Worm (Caenorhabditis elegans) whole organism, young adult: ENCODE measurements around the gene emb-9.

ENCODE experiments used
- B0019.2 ChIP-seq: fragments of 200-800 bp; sonication (Bioruptor generic); conservative IDR thresholded peaks from 2 replicates; pipeline ENCODE4 v1.3.6; 2022; ENCODE audit warnings: missing genetic modification reagents, missing genetic modification characterization, missing compliant biosample characterization
- F33H1.4 ChIP-seq: fragments of 200-800 bp; sonication (Bioruptor generic); IDR thresholded peaks from 2 replicates; pipeline ENCODE4 v1.3.6; 2022; ENCODE audit warnings: missing genetic modification reagents, missing genetic modification characterization, missing compliant biosample characterization
- F39B2.1 ChIP-seq: fragments of 200-800 bp; sonication (Bioruptor generic); IDR thresholded peaks from 2 replicates; pipeline ENCODE4 v1.3.6; 2022; ENCODE audit warnings: missing genetic modification reagents, missing genetic modification characterization, missing compliant biosample characterization
- F52B5.7 ChIP-seq: sonication (generic microtip); optimal IDR thresholded peaks from 2 replicates; lab custom pipeline; 2016; ENCODE audit warnings: mild to moderate bottlenecking, missing genetic modification characterization, missing compliant biosample characterization
- F57A8.1 ChIP-seq: fragments of 200-800 bp; sonication (Bioruptor generic); optimal IDR thresholded peaks from 2 replicates; lab custom pipeline; 2018; ENCODE audit warnings: mild to moderate bottlenecking, missing genetic modification characterization, moderate library complexity, missing compliant biosample characterization
- Y53F4B.3 ChIP-seq: fragments of 200-800 bp; sonication (Bioruptor generic); IDR thresholded peaks from 2 replicates; pipeline ENCODE4 v1.3.6; 2022; ENCODE audit warnings: missing genetic modification reagents, missing genetic modification characterization, missing compliant biosample characterization
- Y56A3A.18 ChIP-seq: fragments of 200-800 bp; sonication (Bioruptor generic); IDR thresholded peaks from 2 replicates; pipeline ENCODE4 v1.3.6; 2022; ENCODE audit warnings: missing genetic modification reagents, missing genetic modification characterization, missing compliant biosample characterization
- aptf-3 ChIP-seq: fragments of 200-800 bp; sonication (Bioruptor generic); IDR thresholded peaks from 2 replicates; pipeline ENCODE4 v1.3.6; 2022; ENCODE audit warnings: missing genetic modification characterization, missing compliant biosample characterization
- bed-1 ChIP-seq: fragments of 200-800 bp; sonication (Bioruptor generic); IDR thresholded peaks from 2 replicates; pipeline ENCODE4 v1.3.6; 2022; ENCODE audit warnings: missing genetic modification reagents, missing genetic modification characterization, missing compliant biosample characterization
- ccch-3 ChIP-seq: fragments of 200-800 bp; sonication (Bioruptor generic); optimal IDR thresholded peaks from 2 replicates; lab custom pipeline; 2018; ENCODE audit warnings: mild to moderate bottlenecking, missing genetic modification characterization, missing compliant biosample characterization
- cebp-1 ChIP-seq, 2 experiments: fragments of 200-800 bp in 1 of 2; sonication (Bioruptor generic) in 1 of 2; sonication (generic microtip) in 1 of 2; IDR thresholded peaks in 1 of 2; optimal IDR thresholded peaks in 1 of 2; 2 replicates each; pipeline versions ENCODE4 v1.3.6 to Lab custom; 2017 to 2022; ENCODE audit warnings: missing compliant biosample characterization in 2 of 2, missing genetic modification characterization in 2 of 2, mild to moderate bottlenecking in 1 of 2, missing genetic modification reagents in 1 of 2, moderate library complexity in 1 of 2
- chd-7 ChIP-seq: sonication (generic microtip); optimal IDR thresholded peaks from 2 replicates; lab custom pipeline; 2016; ENCODE audit warnings: mild to moderate bottlenecking, missing genetic modification characterization, moderate library complexity, missing compliant biosample characterization
- dox-1 ChIP-seq: fragments of 200-800 bp; sonication (Bioruptor generic); IDR thresholded peaks from 2 replicates; pipeline ENCODE4 v1.3.6; 2022; ENCODE audit warnings: missing genetic modification reagents, missing genetic modification characterization, missing compliant biosample characterization
- gei-17 ChIP-seq: fragments of 200-800 bp; sonication (Bioruptor generic); optimal IDR thresholded peaks from 2 replicates; lab custom pipeline; 2018; ENCODE audit warnings: mild to moderate bottlenecking, missing genetic modification characterization, missing compliant biosample characterization
- hlh-12 ChIP-seq: sonication (generic microtip); optimal IDR thresholded peaks from 2 replicates; lab custom pipeline; 2016; ENCODE audit warnings: missing genetic modification characterization, missing compliant biosample characterization
- lag-1 ChIP-seq: fragments of 200-800 bp; sonication (Bioruptor generic); IDR thresholded peaks from 2 replicates; pipeline ENCODE4 v1.3.6; 2022; ENCODE audit warnings: missing genetic modification reagents, missing genetic modification characterization, missing compliant biosample characterization
- let-526 ChIP-seq: fragments of 200-800 bp; sonication (Bioruptor generic); IDR thresholded peaks from 2 replicates; pipeline ENCODE4 v1.3.6; 2022; ENCODE audit warnings: missing genetic modification reagents, missing genetic modification characterization, missing compliant biosample characterization
- lir-1 ChIP-seq: fragments of 200-800 bp; sonication (Bioruptor generic); conservative IDR thresholded peaks from 2 replicates; pipeline ENCODE4 v1.3.6; 2022; ENCODE audit warnings: missing genetic modification reagents, missing genetic modification characterization, missing compliant biosample characterization
- lsy-27 ChIP-seq: sonication (generic microtip); optimal IDR thresholded peaks from 2 replicates; lab custom pipeline; 2017; ENCODE audit warnings: missing genetic modification characterization, mild to moderate bottlenecking, missing compliant biosample characterization, antibody characterized with exemption, missing genotype, borderline replicate concordance; ENCODE audit not compliant: insufficient read depth
- madf-6 ChIP-seq: fragments of 200-800 bp; sonication (Bioruptor generic); IDR thresholded peaks from 2 replicates; pipeline ENCODE4 v1.3.6; 2022; ENCODE audit warnings: missing genetic modification reagents, missing genetic modification characterization, missing compliant biosample characterization
- mes-4 ChIP-seq: sonication (generic microtip); optimal IDR thresholded peaks from 2 replicates; lab custom pipeline; 2016; ENCODE audit warnings: missing genotype, missing genetic modification characterization, missing compliant biosample characterization
- nhr-120 ChIP-seq: fragments of 200-800 bp; sonication (Bioruptor generic); IDR thresholded peaks from 2 replicates; pipeline ENCODE4 v1.3.6; 2022; ENCODE audit warnings: missing genetic modification characterization, missing compliant biosample characterization
- rec-8 ChIP-seq, 2 experiments: sonication (generic microtip); optimal IDR thresholded peaks; 2 replicates each; lab custom pipeline; 2016; ENCODE audit warnings: mild to moderate bottlenecking in 2 of 2, missing genetic modification characterization in 2 of 2, missing genetic modification reagents in 2 of 2, missing genotype in 2 of 2, missing biosample characterization in 1 of 2, missing compliant biosample characterization in 1 of 2, moderate library complexity in 1 of 2
- rpc-1 ChIP-seq, 2 experiments: fragments of 150-350 bp in 1 of 2; sonication (generic microtip) in 1 of 2; optimal IDR thresholded peaks; 2 replicates each; lab custom pipeline; 2014 to 2018; ENCODE audit warnings: missing biosample characterization in 1 of 2, missing genetic modification characterization in 1 of 2, missing genetic modification reagents in 1 of 2, missing genotype in 1 of 2
- sea-2 ChIP-seq: fragments of 200-800 bp; sonication (Bioruptor generic); IDR thresholded peaks from 2 replicates; pipeline ENCODE4 v1.3.6; 2022; ENCODE audit warnings: missing genetic modification characterization, missing compliant biosample characterization
- snpc-1.3 ChIP-seq: sonication (generic microtip); optimal IDR thresholded peaks from 2 replicates; lab custom pipeline; 2017; ENCODE audit warnings: missing genetic modification characterization, mild to moderate bottlenecking, missing compliant biosample characterization, antibody characterized with exemption, moderate library complexity, missing genotype, missing genetic modification reagents; ENCODE audit not compliant: insufficient read depth
- snpc-3.4 ChIP-seq: sonication (generic microtip); optimal IDR thresholded peaks from 2 replicates; lab custom pipeline; 2017; ENCODE audit warnings: missing genetic modification characterization, mild to moderate bottlenecking, missing compliant biosample characterization, antibody characterized with exemption, moderate library complexity, missing genotype, missing genetic modification reagents
- snpc-4 ChIP-seq, 5 experiments: fragments of 150-350 bp in 1 of 5; sonication (generic microtip) in 4 of 5; optimal IDR thresholded peaks; 2 replicates each; lab custom pipeline; 2014 to 2018; ENCODE audit warnings: missing genetic modification characterization in 5 of 5, missing biosample characterization in 3 of 5, antibody characterized with exemption in 2 of 5, mild to moderate bottlenecking in 2 of 5, missing compliant biosample characterization in 2 of 5, missing genotype in 2 of 5, moderate library complexity in 2 of 5, missing genetic modification reagents in 1 of 5
- tbp1 ChIP-seq: fragments of 200-800 bp; sonication (Bioruptor generic); optimal IDR thresholded peaks from 2 replicates; lab custom pipeline; 2018; ENCODE audit warnings: mild to moderate bottlenecking, missing genetic modification characterization, missing compliant biosample characterization
- xnd-1 ChIP-seq: sonication (generic microtip); optimal IDR thresholded peaks from 2 replicates; lab custom pipeline; 2016; ENCODE audit warnings: missing genotype, missing genetic modification reagents, missing genetic modification characterization, missing compliant biosample characterization
- zfh-2 ChIP-seq: fragments of 200-800 bp; sonication (Bioruptor generic); conservative IDR thresholded peaks from 2 replicates; pipeline ENCODE4 v1.3.6; 2022; ENCODE audit warnings: missing genetic modification reagents, missing genetic modification characterization, missing compliant biosample characterization
- ztf-26 ChIP-seq: sonication (generic microtip); optimal IDR thresholded peaks from 2 replicates; lab custom pipeline; 2017; ENCODE audit warnings: missing genetic modification characterization, missing compliant biosample characterization
- ztf-28 ChIP-seq: fragments of 200-800 bp; sonication (Bioruptor generic); IDR thresholded peaks from 2 replicates; pipeline ENCODE4 v1.3.6; 2022; ENCODE audit warnings: missing genetic modification reagents, missing genetic modification characterization, missing compliant biosample characterization

Gene emb-9

DNA sequence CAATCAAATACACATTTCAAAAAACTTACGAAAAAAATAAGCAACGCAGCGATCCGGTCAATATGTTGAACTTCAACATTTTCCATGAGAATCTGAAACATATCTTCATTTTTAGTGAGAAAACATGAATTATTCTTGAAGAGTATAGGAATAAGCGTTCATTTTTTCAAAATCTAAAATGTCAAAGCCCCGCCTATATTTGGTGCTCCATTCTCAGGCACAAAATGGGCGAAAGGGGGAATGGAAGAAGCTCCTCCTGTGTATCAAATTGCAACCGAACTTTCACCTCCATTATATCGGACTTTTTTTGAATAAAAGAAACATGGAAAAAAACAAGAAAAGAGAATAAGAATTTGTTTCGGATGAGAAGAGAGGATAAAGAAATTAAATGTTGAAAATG, 37.7 kb downstream of the emb-9 start, which contains the start of gene srx-45:
Gene srx-45, minus strand, starts transcription at position 101 of the 400 bp plus-strand sequence.
- no peak for TF ChIP-seq rec-8 (tag; optimal IDR thresholded peaks at IDR 0.05; lab: Kevin White, UChicago)
- TF ChIP-seq B0019.2 (GFP tag; lab: Robert Waterston, UW) = no peak
- no peak for TF ChIP-seq snpc-1.3 (tag; lab: Kevin White, UChicago)
- TF ChIP-seq rpc-1 (optimal IDR thresholded peaks at IDR 0.05; lab: Kevin White, UChicago) = no peak
- TF ChIP-seq rpc-1 (tag; optimal IDR thresholded peaks at IDR 0.05; lab: Kevin White, UChicago) = no peak
- no peak for TF ChIP-seq gei-17 (GFP tag; lab: Kevin White, UChicago)
- TF ChIP-seq nhr-120 (GFP tag; lab: Robert Waterston, UW) = no peak
- no peak for TF ChIP-seq hlh-12
- no peak for TF ChIP-seq ztf-26
- TF ChIP-seq snpc-3.4 (tag; lab: Kevin White, UChicago) = no peak
- no peak for TF ChIP-seq F39B2.1 (GFP tag; lab: Robert Waterston, UW)

- no peak for TF ChIP-seq F57A8.1 (GFP tag; lab: Kevin White, UChicago)
- TF ChIP-seq mes-4 = no peak
- TF ChIP-seq ztf-28 = no peak
Measured at ce11 chrIII:9300670-9301069, 43.6 kb downstream of the emb-9 start.

DNA sequence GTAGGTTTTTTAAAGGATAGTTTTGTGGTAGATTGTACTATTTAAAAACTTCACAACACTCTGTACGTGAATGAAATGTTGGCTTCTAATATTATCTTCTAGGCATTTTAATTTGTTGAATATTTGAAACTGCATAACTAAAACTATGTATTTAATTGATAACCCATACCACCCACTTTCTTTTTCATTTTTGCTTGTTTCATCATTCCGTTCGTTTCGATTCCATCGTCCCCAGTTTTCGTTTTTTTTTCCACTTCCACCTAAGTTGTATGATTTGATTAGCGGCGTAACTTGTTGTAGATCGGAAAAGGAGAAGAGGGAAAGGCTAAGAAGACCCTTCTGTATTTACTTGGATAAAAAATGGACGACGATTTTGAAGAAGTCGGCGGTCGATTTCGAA, 44.3 kb downstream of the emb-9 start, which contains the start of gene K01B6.3:
Gene K01B6.3, plus strand, starts transcription at position 301 of the 400 bp plus-strand sequence.
- TF ChIP-seq Y53F4B.3 (GFP tag; lab: Robert Waterston, UW) = no peak
- no peak for TF ChIP-seq dox-1

ce11 chrIII:9299116-9299515, 45.1 kb downstream of the emb-9 start:
- TF ChIP-seq ccch-3 (GFP tag; lab: Kevin White, UChicago) (no peak), F33H1.4 (GFP tag; lab: Robert Waterston, UW) (no peak), tbp1 (no peak), sea-2 (GFP tag; lab: Robert Waterston, UW) (no peak), chd-7 (tag; lab: Kevin White, UChicago) (no peak), xnd-1 (tag; lab: Kevin White, UChicago) (no peak), cebp-1 (GFP tag; IDR thresholded peaks at IDR 0.05; lab: Robert Waterston, UW) (no peak), cebp-1 (tag; optimal IDR thresholded peaks at IDR 0.05; lab: Kevin White, UChicago) (no peak), Y56A3A.18 (GFP tag; lab: Robert Waterston, UW) (no peak), bed-1 (GFP tag; lab: Robert Waterston, UW) (no peak), ztf-26 (no peak), snpc-4 (GFP tag; optimal IDR thresholded peaks at IDR 0.05; lab: Kevin White, UChicago) (no peak), snpc-4 (tag; optimal IDR thresholded peaks at IDR 0.05; lab: Kevin White, UChicago) (no peak), zfh-2 (GFP tag; lab: Robert Waterston, UW) (no peak), lsy-27 (tag; lab: Kevin White, UChicago) (no peak), snpc-1.3 (tag; lab: Kevin White, UChicago) (no peak)

ce11 chrIII:9297345-9297744, 46.9 kb downstream of the emb-9 start, which contains the start of gene K01B6.4:
Gene K01B6.4, minus strand, starts transcription at chrIII:9297445.
- TF ChIP-seq xnd-1 (tag; lab: Kevin White, UChicago) (no peak), lag-1 (GFP tag; lab: Robert Waterston, UW) (no peak), aptf-3 (GFP tag; lab: Robert Waterston, UW) (no peak), bed-1 (GFP tag; lab: Robert Waterston, UW) (no peak), F52B5.7 (tag; lab: Kevin White, UChicago) (no peak), lir-1 (GFP tag; lab: Robert Waterston, UW) (no peak), madf-6 (GFP tag; lab: Robert Waterston, UW) (no peak), let-526 (GFP tag; lab: Robert Waterston, UW) (no peak), snpc-1.3 (tag; lab: Kevin White, UChicago) (no peak)
